Worm (Caenorhabditis elegans): ENCODE measurements around the gene hint-3.

DNA sequence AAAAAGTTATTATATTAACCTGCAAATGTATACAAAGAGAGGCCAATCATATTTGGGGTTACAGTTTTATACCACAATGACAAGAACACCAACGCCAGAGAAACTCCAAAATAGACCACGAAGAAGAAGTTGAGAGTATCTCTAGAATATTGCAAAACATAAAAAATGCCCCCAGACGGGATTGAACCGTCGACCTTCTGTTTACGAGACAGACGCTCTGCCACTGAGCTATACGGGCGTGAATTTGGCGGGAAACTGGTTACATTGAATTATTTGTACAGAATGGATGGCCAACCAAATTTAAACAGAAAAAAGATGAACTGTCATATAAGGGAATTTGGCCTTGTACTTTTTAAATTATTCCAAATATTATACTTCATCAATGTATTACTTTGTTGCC is 29.8 kb upstream of the hint-3 start:
- TF ChIP-seq unc-39 (tag; optimal IDR thresholded peaks at IDR 0.05) (no peak), elt-1 (tag; optimal IDR thresholded peaks at IDR 0.05) (no peak)
